Fruit fly (Drosophila melanogaster) whole organism, embryonic: ENCODE results near the gene bab2.

Experiments used
- Abd-B ChIP-seq: fragments of 200-800 bp; sonication (Bioruptor generic); optimal IDR thresholded peaks from 2 replicates; lab custom pipeline; 2018; ENCODE audit warnings: missing biosample characterization, mild to moderate bottlenecking, missing genetic modification characterization, moderate library complexity
- BtbVII ChIP-seq: fragments of 200-800 bp; sonication (Bioruptor generic); optimal IDR thresholded peaks from 3 replicates; lab custom pipeline; 2017; ENCODE audit warnings: missing biosample characterization, mild to moderate bottlenecking, missing genetic modification characterization
- CG10959 ChIP-seq: fragments of 200-800 bp; sonication (Bioruptor generic); IDR thresholded peaks from 2 replicates; pipeline ENCODE4 v1.3.6; 2022; ENCODE audit warnings: missing biosample characterization, missing genetic modification characterization
- CG12659 ChIP-seq: fragments of 200-800 bp; sonication (Bioruptor generic); optimal IDR thresholded peaks from 3 replicates; lab custom pipeline; 2017; ENCODE audit warnings: mild to moderate bottlenecking, missing biosample characterization, missing genetic modification reagents, missing genetic modification characterization
- CG12942 ChIP-seq: fragments of 200-800 bp; sonication (Bioruptor generic); optimal IDR thresholded peaks from 3 replicates; lab custom pipeline; 2016; ENCODE audit warnings: missing biosample characterization, missing genetic modification characterization
- CG13287 ChIP-seq: fragments of 200-800 bp; sonication (Bioruptor generic); IDR thresholded peaks from 2 replicates; pipeline ENCODE4 v1.3.6; 2022; ENCODE audit warnings: missing biosample characterization, missing genetic modification characterization; ENCODE audit not compliant: partially characterized antibody
- CG14441 ChIP-seq: fragments of 200-800 bp; sonication (Bioruptor generic); IDR thresholded peaks from 2 replicates; pipeline ENCODE4 v1.3.6; 2022; ENCODE audit warnings: missing biosample characterization, missing genetic modification characterization
- CG1603 ChIP-seq: fragments of 200-800 bp; sonication (Bioruptor generic); optimal IDR thresholded peaks from 2 replicates; lab custom pipeline; 2019; ENCODE audit warnings: missing biosample characterization, mild to moderate bottlenecking, missing genetic modification characterization, moderate library complexity
- CG17359 ChIP-seq: fragments of 200-800 bp; sonication (Bioruptor generic); optimal IDR thresholded peaks from 3 replicates; lab custom pipeline; 2018; ENCODE audit warnings: missing biosample characterization, mild to moderate bottlenecking, missing genetic modification characterization, moderate library complexity
- CG17802 ChIP-seq: fragments of 200-800 bp; sonication (Bioruptor generic); optimal IDR thresholded peaks from 2 replicates; lab custom pipeline; 2018; ENCODE audit warnings: missing biosample characterization, mild to moderate bottlenecking, missing genetic modification characterization, moderate library complexity
- CG18011 ChIP-seq: fragments of 200-800 bp; sonication (Bioruptor generic); optimal IDR thresholded peaks from 2 replicates; lab custom pipeline; 2017; ENCODE audit warnings: missing biosample characterization, missing genetic modification characterization, mild to moderate bottlenecking, moderate library complexity, missing genotype
- CG18262 ChIP-seq: fragments of 200-800 bp; optimal IDR thresholded peaks from 3 replicates; lab custom pipeline; 2019; ENCODE audit warnings: missing biosample characterization, mild to moderate bottlenecking, missing genetic modification characterization, moderate library complexity
- CG1832 ChIP-seq: fragments of 200-800 bp; sonication (Bioruptor generic); optimal IDR thresholded peaks from 2 replicates; lab custom pipeline; 2017; ENCODE audit warnings: missing biosample characterization, mild to moderate bottlenecking, missing genetic modification characterization, inconsistent platforms
- CG2712 ChIP-seq: fragments of 200-800 bp; optimal IDR thresholded peaks from 3 replicates; lab custom pipeline; 2019; ENCODE audit warnings: missing biosample characterization, mild to moderate bottlenecking, missing genetic modification characterization, moderate library complexity
- CG30403 ChIP-seq: fragments of 200-800 bp; sonication (Bioruptor generic); optimal IDR thresholded peaks from 3 replicates; lab custom pipeline; 2016; ENCODE audit warnings: missing biosample characterization, missing genetic modification characterization
- CG31224 ChIP-seq: fragments of 200-800 bp; sonication (Bioruptor generic); IDR thresholded peaks from 2 replicates; pipeline ENCODE4 v1.3.6; 2022; ENCODE audit warnings: missing biosample characterization, missing genetic modification characterization
- CG31441 ChIP-seq: fragments of 200-800 bp; sonication (Bioruptor generic); IDR thresholded peaks from 2 replicates; pipeline ENCODE4 v1.3.6; 2022; ENCODE audit warnings: missing biosample characterization, missing genetic modification characterization
- CG32767 ChIP-seq: fragments of 200-800 bp; sonication (Bioruptor generic); IDR thresholded peaks from 2 replicates; pipeline ENCODE4 v1.3.6; 2022; ENCODE audit warnings: missing biosample characterization, missing genetic modification characterization
- CG34224 ChIP-seq: fragments of 200-800 bp; sonication (Bioruptor generic); IDR thresholded peaks from 3 replicates; pipeline ENCODE4 v1.3.6; 2022; ENCODE audit warnings: missing biosample characterization, missing genetic modification characterization; ENCODE audit not compliant: partially characterized antibody
- CG34376 ChIP-seq: fragments of 200-800 bp; sonication (Bioruptor generic); optimal IDR thresholded peaks from 2 replicates; lab custom pipeline; 2018; ENCODE audit warnings: missing biosample characterization, mild to moderate bottlenecking, missing genetic modification characterization
- CG3847 ChIP-seq: fragments of 200-800 bp; sonication (Bioruptor generic); IDR thresholded peaks from 2 replicates; pipeline ENCODE4 v1.3.6; 2022; ENCODE audit warnings: missing biosample characterization, missing genetic modification characterization
- CG43689 ChIP-seq: fragments of 200-800 bp; sonication (Bioruptor generic); IDR thresholded peaks from 2 replicates; pipeline ENCODE4 v1.3.6; 2022; ENCODE audit warnings: missing biosample characterization, missing genetic modification characterization
- CG6683 ChIP-seq: fragments of 200-800 bp; sonication (Bioruptor generic); optimal IDR thresholded peaks from 2 replicates; lab custom pipeline; 2017; ENCODE audit warnings: missing biosample characterization, mild to moderate bottlenecking, missing genetic modification characterization, missing genetic modification reagents
- CG6791 ChIP-seq: fragments of 200-800 bp; sonication (Bioruptor generic); IDR thresholded peaks from 3 replicates; pipeline ENCODE4 v1.3.6; 2022; ENCODE audit warnings: missing biosample characterization, missing genetic modification characterization; ENCODE audit not compliant: partially characterized antibody
- CG7839 ChIP-seq: fragments of 200-800 bp; sonication (Bioruptor generic); optimal IDR thresholded peaks from 3 replicates; lab custom pipeline; 2018; ENCODE audit warnings: missing biosample characterization, mild to moderate bottlenecking, missing genetic modification characterization, moderate library complexity
- CG8478 ChIP-seq: fragments of >200 bp; optimal IDR thresholded peaks from 2 replicates; lab custom pipeline; 2018
- CG9215 ChIP-seq: fragments of 200-800 bp; sonication (Bioruptor generic); IDR thresholded peaks from 2 replicates; pipeline ENCODE4 v1.3.6; 2022; ENCODE audit warnings: missing biosample characterization, missing genetic modification characterization
- D ChIP-seq, 2 experiments: fragments of 200-800 bp in 1 of 2; fragments of >200 bp in 1 of 2; sonication (Bioruptor generic) in 1 of 2; optimal IDR thresholded peaks; 2 replicates in 1 of 2; 3 replicates in 1 of 2; lab custom pipeline; 2017; ENCODE audit warnings: mild to moderate bottlenecking in 1 of 2, missing biosample characterization in 1 of 2, missing genetic modification characterization in 1 of 2, missing genetic modification reagents in 1 of 2
- Drgx ChIP-seq: fragments of 200-800 bp; sonication (Bioruptor generic); IDR thresholded peaks from 2 replicates; pipeline ENCODE4 v1.3.6; 2022; ENCODE audit warnings: missing biosample characterization, missing genetic modification characterization
- Elba2 ChIP-seq: fragments of 200-800 bp; sonication (Bioruptor generic); optimal IDR thresholded peaks from 3 replicates; lab custom pipeline; 2016; ENCODE audit warnings: missing biosample characterization, missing genetic modification characterization
- Fer3 ChIP-seq: fragments of 200-800 bp; sonication (Bioruptor generic); optimal IDR thresholded peaks from 2 replicates; lab custom pipeline; 2018; ENCODE audit warnings: missing biosample characterization, mild to moderate bottlenecking, missing genetic modification characterization, moderate library complexity
- Gug ChIP-seq: fragments of 200-800 bp; sonication (Bioruptor generic); IDR thresholded peaks from 4 replicates; pipeline ENCODE4 v1.3.6; 2022; ENCODE audit warnings: missing biosample characterization, missing genetic modification characterization
- H15 ChIP-seq: fragments of 200-800 bp; sonication (Bioruptor generic); IDR thresholded peaks from 3 replicates; pipeline ENCODE4 v1.3.6; 2022; ENCODE audit warnings: missing biosample characterization, missing genetic modification characterization
- H2.0 ChIP-seq: fragments of 200-800 bp; sonication (Bioruptor generic); IDR thresholded peaks from 2 replicates; pipeline ENCODE4 v1.3.6; 2022; ENCODE audit warnings: missing biosample characterization, missing genetic modification characterization
- MBD-R2 ChIP-seq: fragments of 200-800 bp; sonication (Bioruptor generic); IDR thresholded peaks from 2 replicates; pipeline ENCODE4 v1.3.6; 2022; ENCODE audit warnings: missing biosample characterization, missing genetic modification characterization
- NC2β ChIP-seq: fragments of 200-800 bp; sonication (Bioruptor generic); optimal IDR thresholded peaks from 2 replicates; lab custom pipeline; 2016; ENCODE audit warnings: missing biosample characterization, missing genetic modification characterization
- aop ChIP-seq: fragments of 200-800 bp; sonication (Bioruptor generic); IDR thresholded peaks from 2 replicates; pipeline ENCODE4 v1.3.6; 2022; ENCODE audit warnings: missing biosample characterization, missing genetic modification characterization
- ap ChIP-seq: fragments of 200-800 bp; sonication (Bioruptor generic); IDR thresholded peaks from 2 replicates; pipeline ENCODE4 v1.3.6; 2022; ENCODE audit warnings: missing biosample characterization, missing genetic modification characterization
- ase ChIP-seq: fragments of 200-800 bp; sonication (Bioruptor generic); IDR thresholded peaks from 3 replicates; pipeline ENCODE4 v1.3.6; 2022; ENCODE audit warnings: missing biosample characterization, missing genetic modification characterization
- ato ChIP-seq: fragments of 200-800 bp; sonication (Bioruptor generic); IDR thresholded peaks from 2 replicates; pipeline ENCODE4 v1.3.6; 2022; ENCODE audit warnings: missing biosample characterization, missing genetic modification characterization; ENCODE audit not compliant: partially characterized antibody
- bigmax ChIP-seq: fragments of 200-800 bp; sonication (Bioruptor generic); optimal IDR thresholded peaks from 2 replicates; lab custom pipeline; 2018; ENCODE audit warnings: missing biosample characterization, mild to moderate bottlenecking, missing genetic modification characterization
- chm ChIP-seq: fragments of 200-800 bp; sonication (Bioruptor generic); IDR thresholded peaks from 2 replicates; pipeline ENCODE4 v1.3.6; 2022; ENCODE audit warnings: missing biosample characterization, missing genetic modification characterization
- da ChIP-seq: fragments of 200-800 bp; sonication (Bioruptor generic); optimal IDR thresholded peaks from 2 replicates; lab custom pipeline; 2016; ENCODE audit warnings: missing biosample characterization, missing genetic modification characterization
- fd96Cb ChIP-seq: fragments of 200-800 bp; sonication (Bioruptor generic); optimal IDR thresholded peaks from 2 replicates; lab custom pipeline; 2018; ENCODE audit warnings: missing biosample characterization, mild to moderate bottlenecking, missing genetic modification characterization, moderate library complexity
- jing ChIP-seq: fragments of 200-800 bp; sonication (Bioruptor generic); optimal IDR thresholded peaks from 2 replicates; lab custom pipeline; 2018; ENCODE audit warnings: missing biosample characterization, mild to moderate bottlenecking, missing genetic modification characterization
- kay ChIP-seq: fragments of 200-800 bp; sonication (Bioruptor generic); optimal IDR thresholded peaks from 2 replicates; lab custom pipeline; 2016; ENCODE audit warnings: missing biosample characterization, missing genetic modification characterization
- luna ChIP-seq: fragments of 200-800 bp; sonication (Bioruptor generic); optimal IDR thresholded peaks from 2 replicates; lab custom pipeline; 2016; ENCODE audit warnings: missing biosample characterization, missing genetic modification characterization
- phol ChIP-seq: fragments of 200-800 bp; sonication (Bioruptor generic); optimal IDR thresholded peaks from 3 replicates; lab custom pipeline; 2018; ENCODE audit warnings: missing biosample characterization, mild to moderate bottlenecking, missing genetic modification characterization, moderate library complexity
- repo ChIP-seq: fragments of 200-800 bp; sonication (Bioruptor generic); optimal IDR thresholded peaks from 2 replicates; lab custom pipeline; 2016; ENCODE audit warnings: missing biosample characterization, missing genetic modification characterization
- salm ChIP-seq: fragments of 200-800 bp; sonication (Bioruptor generic); optimal IDR thresholded peaks from 2 replicates; lab custom pipeline; 2018; ENCODE audit warnings: missing biosample characterization, mild to moderate bottlenecking, missing genetic modification characterization
- sug ChIP-seq: fragments of 200-800 bp; optimal IDR thresholded peaks from 2 replicates; lab custom pipeline; 2019; ENCODE audit warnings: missing biosample characterization, mild to moderate bottlenecking, missing genetic modification characterization, moderate library complexity
- yki ChIP-seq: fragments of >200 bp; optimal IDR thresholded peaks from 3 replicates; lab custom pipeline; 2018

The bab2 gene

dm6 chr3L:1139376-1139775, 37.7 kb downstream of the bab2 start (continued):
- no peak for TF ChIP-seq CG6791
- TF ChIP-seq Abd-B (GFP tag; lab: Kevin White, UChicago), result no peak
- TF ChIP-seq BtbVII, result peak; percentile 44
- no peak for TF ChIP-seq CG30403 (GFP tag; lab: Kevin White, UChicago)
- no peak for TF ChIP-seq CG43689 (GFP tag; lab: Robert Waterston, UW)
- TF ChIP-seq CG9215 (GFP tag; lab: Robert Waterston, UW), result peak; percentile 34; the same call in 1 of the 2 replicates
- TF ChIP-seq CG10959, result 0 out of 2 replicates have a peak, but pooled peaks have one; percentile 9
- TF ChIP-seq sug (tag; lab: Kevin White, UChicago), result no peak
- peak; percentile 19; the same call in 1 of the 2 replicates for TF ChIP-seq CG31224 (GFP tag; lab: Robert Waterston, UW)
- no peak for TF ChIP-seq jing
- no peak for TF ChIP-seq H2.0 (GFP tag; lab: Robert Waterston, UW)
- TF ChIP-seq Drgx (GFP tag; lab: Robert Waterston, UW), result peak; percentile 33; the same call in 1 of the 2 replicates
- TF ChIP-seq CG6683 (GFP tag; lab: Kevin White, UChicago), result no peak
- TF ChIP-seq CG3847 (GFP tag; lab: Robert Waterston, UW), result no peak
- TF ChIP-seq Gug (GFP tag; lab: Robert Waterston, UW), result peak; percentile 47; the same call in 2 of the 4 replicates
- TF ChIP-seq ase (GFP tag; lab: Robert Waterston, UW), result no peak
- no peak for TF ChIP-seq H15 (GFP tag; lab: Robert Waterston, UW)
- TF ChIP-seq CG2712 (tag; lab: Kevin White, UChicago), result peak; percentile 3
- no peak for TF ChIP-seq CG34376 (GFP tag; lab: Kevin White, UChicago)
- TF ChIP-seq CG34224 (GFP tag; lab: Robert Waterston, UW), result no peak
- peak; percentile 12 for TF ChIP-seq repo
- no peak for TF ChIP-seq chm (GFP tag; lab: Robert Waterston, UW)
- no peak for TF ChIP-seq CG13287 (GFP tag; lab: Robert Waterston, UW)
- TF ChIP-seq fd96Cb, result peak; percentile 25
- no peak for TF ChIP-seq CG18262 (tag; lab: Kevin White, UChicago)
- peak; percentile 9 for TF ChIP-seq CG17359
- peak; percentile 64 for TF ChIP-seq CG14441 (GFP tag; lab: Robert Waterston, UW)
- TF ChIP-seq phol (tag; lab: Kevin White, UChicago), result peak; percentile 26
- TF ChIP-seq CG31441, result no peak
- TF ChIP-seq CG7839 (tag; lab: Kevin White, UChicago), result peak; percentile 51
- TF ChIP-seq ato (GFP tag; lab: Robert Waterston, UW), result no peak
- TF ChIP-seq aop (GFP tag; lab: Robert Waterston, UW), result no peak
- TF ChIP-seq yki, result no peak
- TF ChIP-seq D (optimal IDR thresholded peaks at IDR 0.05; lab: Kevin White, UChicago), result no peak
- TF ChIP-seq D (GFP tag; optimal IDR thresholded peaks at IDR 0.05; lab: Kevin White, UChicago), result no peak
- TF ChIP-seq salm (tag; lab: Kevin White, UChicago), result no peak
- no peak for TF ChIP-seq bigmax (GFP tag; lab: Kevin White, UChicago)
- TF ChIP-seq MBD-R2 (GFP tag; lab: Robert Waterston, UW), result peak; percentile 25; the same call in 1 of the 2 replicates
- TF ChIP-seq CG1832, result no peak
- TF ChIP-seq NC2β (GFP tag; lab: Kevin White, UChicago), result no peak
- TF ChIP-seq CG1603, result no peak
- no peak for TF ChIP-seq CG12942
- no peak for TF ChIP-seq CG12659
- no peak for TF ChIP-seq ap (GFP tag; lab: Robert Waterston, UW)
- no peak for TF ChIP-seq CG8478 (lab: Kevin White, UChicago)
- TF ChIP-seq CG17802, result no peak
- TF ChIP-seq kay (GFP tag; lab: Kevin White, UChicago), result no peak
- no peak for TF ChIP-seq luna
- TF ChIP-seq Fer3 (tag; lab: Kevin White, UChicago), result peak; percentile 66
- TF ChIP-seq CG18011 (GFP tag; lab: Kevin White, UChicago), result no peak
- no peak for TF ChIP-seq da (GFP tag; lab: Kevin White, UChicago)
- TF ChIP-seq Elba2 (GFP tag; lab: Kevin White, UChicago), result no peak
- no peak for TF ChIP-seq CG32767 (GFP tag; lab: Robert Waterston, UW)
